Worm (Caenorhabditis elegans): Measurements from ENCODE around the gene rig-6.

DNA sequence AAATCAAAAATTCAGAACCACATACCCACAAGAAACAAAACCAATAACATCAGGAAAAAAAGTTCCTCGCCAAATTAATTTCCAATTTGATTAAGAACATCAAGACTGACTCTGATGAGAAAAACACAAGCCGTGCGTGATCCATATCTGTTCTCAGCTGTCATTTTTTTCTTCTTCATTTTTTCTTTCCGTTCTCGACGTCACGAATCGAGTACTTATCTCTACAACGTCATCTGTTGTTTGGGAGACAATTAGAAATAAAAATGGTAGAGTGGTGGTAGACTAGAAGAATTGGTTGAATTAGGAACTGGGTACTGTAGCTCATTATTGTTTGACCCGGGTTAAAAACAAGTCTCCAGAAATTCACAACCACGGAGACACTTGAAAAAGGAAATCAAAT lies 50.9 kb downstream of the rig-6 start:
- TF ChIP-seq ztf-23 (GFP tag; IDR thresholded peaks at IDR 0.05): no peak
- no peak for TF ChIP-seq T22C8.4 (GFP tag; IDR thresholded peaks at IDR 0.05)
- TF ChIP-seq ztf-29 (GFP tag; IDR thresholded peaks at IDR 0.05): no peak

All from whole organism, midembryonic.